Worm (Caenorhabditis elegans): Measurements from ENCODE around the gene agl-1.

- TF ChIP-seq spr-1 (tag; optimal IDR thresholded peaks at IDR 0.05) (no peak), pqm-1 (tag; optimal IDR thresholded peaks at IDR 0.05) (no peak), sdz-12 (GFP tag; optimal IDR thresholded peaks at IDR 0.05) (no peak), nhr-76 (tag; optimal IDR thresholded peaks at IDR 0.05) (no peak), ces-1 (GFP tag; optimal IDR thresholded peaks at IDR 0.05) (no peak), ceh-20 (GFP tag; IDR thresholded peaks at IDR 0.05) (no peak)
Observed at ce11 chrII:14380778-14381177, 22.9 kb upstream of the agl-1 start.

Data from whole organism, L4 larva.